Fruit fly (Drosophila melanogaster) whole organism: Measurements from ENCODE around the gene Ndc1.

Experiments used
- EcR ChIP-seq, 2 experiments: fragments of >200 bp; optimal IDR thresholded peaks; 2 replicates each; lab custom pipeline; 2017; ENCODE audit warnings: missing biosample characterization in 2 of 2, missing genetic modification characterization in 2 of 2, missing genetic modification reagents in 2 of 2
- pan ChIP-seq: fragments of >200 bp; optimal IDR thresholded peaks from 2 replicates; lab custom pipeline; 2017
- psq ChIP-seq: fragments of >200 bp; optimal IDR thresholded peaks from 2 replicates; lab custom pipeline; 2017

- TF ChIP-seq EcR (GFP tag; optimal IDR thresholded peaks at IDR 0.05; lab: Kevin White, UChicago) (no peak), psq (no peak), pan (lab: Kevin White, UChicago) (no peak)
Measured at dm6 chr3R:23876699-23877098, 47.5 kb upstream of the Ndc1 start.
